Worm (Caenorhabditis elegans): Measurements from ENCODE around the gene gkow-1.
A peak's percentile ranks its signal among the peaks of the same experiment; 100 is the strongest.

The gkow-1 gene

ce11 chrIV:10344621-10345020, 13.3 kb upstream of the gkow-1 start (continued):
- TF ChIP-seq pag-3 (tag; optimal IDR thresholded peaks at IDR 0.05; ENCODE audit: borderline replicate concordance, insufficient read depth) (no peak), unc-62 (GFP tag; optimal IDR thresholded peaks at IDR 0.05) (no peak), sup-37 (GFP tag; optimal IDR thresholded peaks at IDR 0.05) (no peak), aly-2 (tag; optimal IDR thresholded peaks at IDR 0.05) (no peak)

- no peak for TF ChIP-seq unc-98 (GFP tag; IDR thresholded peaks at IDR 0.05)
- peak; percentile 15 for TF ChIP-seq dsc-1 (tag; optimal IDR thresholded peaks at IDR 0.05)
- no peak for TF ChIP-seq mef-2 (tag; optimal IDR thresholded peaks at IDR 0.05)
- TF ChIP-seq mep-1 (tag; optimal IDR thresholded peaks at IDR 0.05) = no peak
Observed at ce11 chrIV:10345486-10345885, 12.5 kb upstream of the gkow-1 start.

ce11 chrIV:10345990-10346389, 12.0 kb upstream of the gkow-1 start:
- TF ChIP-seq fkh-4 (tag; optimal IDR thresholded peaks at IDR 0.05; ENCODE audit: borderline replicate concordance) (no peak), nhr-90 (tag; optimal IDR thresholded peaks at IDR 0.05; ENCODE audit: poor library complexity) (peak; percentile 15), vab-15 (tag; optimal IDR thresholded peaks at IDR 0.05) (no peak), ceh-82 (tag; optimal IDR thresholded peaks at IDR 0.05) (peak in 1 of 3 experiments; percentile 46), swsn-7 (tag; optimal IDR thresholded peaks at IDR 0.05) (peak; percentile 42), ceh-63 (GFP tag; optimal IDR thresholded peaks at IDR 0.05) (no peak), lir-3 (tag; optimal IDR thresholded peaks at IDR 0.05; ENCODE audit: poor library complexity) (peak; percentile 8), skn-1 (tag; optimal IDR thresholded peaks at IDR 0.05) (peak; percentile 54), fos-1 (tag; optimal IDR thresholded peaks at IDR 0.05) (peak; percentile 41), nhr-237 (tag; optimal IDR thresholded peaks at IDR 0.05) (no peak), unc-130 (tag; optimal IDR thresholded peaks at IDR 0.05) (no peak), aly-2 (tag; optimal IDR thresholded peaks at IDR 0.05) (no peak), pax-3 (tag; optimal IDR thresholded peaks at IDR 0.05) (no peak), jun-1 (tag; optimal IDR thresholded peaks at IDR 0.05) (peak; percentile 4), nhr-20 (tag; optimal IDR thresholded peaks at IDR 0.05) (peak; percentile 66), nhr-47 (tag; optimal IDR thresholded peaks at IDR 0.05) (peak; percentile 34), mdl-1 (tag; optimal IDR thresholded peaks at IDR 0.05) (peak in 1 of 2 experiments; percentile 39), mab-9 (GFP tag; IDR thresholded peaks at IDR 0.05) (no peak), lin-14 (GFP tag; optimal IDR thresholded peaks at IDR 0.05) (peak; percentile 90), lin-13 (GFP tag; optimal IDR thresholded peaks at IDR 0.05) (no peak), lsy-2 (tag; optimal IDR thresholded peaks at IDR 0.05) (peak; percentile 12 to 75), Y116A8C.19 (tag; optimal IDR thresholded peaks at IDR 0.05; ENCODE audit: borderline replicate concordance) (no peak), efl-1 (optimal IDR thresholded peaks at IDR 0.05) (peak; percentile 43 to 49), efl-1 (GFP tag; optimal IDR thresholded peaks at IDR 0.05 in 1 of 2) (peak in 1 of 2 experiments; percentile 88), dpl-1 (GFP tag; optimal IDR thresholded peaks at IDR 0.05) (peak in 2 of 3 experiments; percentile 32), nhr-85 (tag) (peak; percentile 39), snpc-4 (tag; optimal IDR thresholded peaks at IDR 0.05) (peak; percentile 21), snu-23 (GFP tag; optimal IDR thresholded peaks at IDR 0.05) (peak; percentile 73), ceh-8 (GFP tag; optimal IDR thresholded peaks at IDR 0.05) (peak; percentile 18), nhr-19 (GFP tag; conservative IDR thresholded peaks at IDR 0.05) (no peak), rnt-1 (tag; optimal IDR thresholded peaks at IDR 0.05) (peak; percentile 64), aha-1 (tag; optimal IDR thresholded peaks at IDR 0.05) (no peak), irx-1 (tag; optimal IDR thresholded peaks at IDR 0.05) (peak; percentile 48), nhr-71 (tag; optimal IDR thresholded peaks at IDR 0.05) (peak; percentile 72), elt-3 (tag; optimal IDR thresholded peaks at IDR 0.05) (peak in 1 of 6 experiments; percentile 79), pag-3 (tag; optimal IDR thresholded peaks at IDR 0.05; ENCODE audit: borderline replicate concordance, insufficient read depth) (no peak), ets-5 (GFP tag; IDR thresholded peaks at IDR 0.05) (no peak), hlh-17 (GFP tag; optimal IDR thresholded peaks at IDR 0.05; ENCODE audit: borderline replicate concordance) (no peak), blmp-1 (tag; optimal IDR thresholded peaks at IDR 0.05) (peak; percentile 93), lin-35 (GFP tag; optimal IDR thresholded peaks at IDR 0.05) (peak; percentile 30 to 54), unc-62 (GFP tag; optimal IDR thresholded peaks at IDR 0.05) (no peak), efl-3 (GFP tag; optimal IDR thresholded peaks at IDR 0.05) (no peak), egl-13 (tag; optimal IDR thresholded peaks at IDR 0.05) (no peak)
